Worm (Caenorhabditis elegans) whole organism, L4 larva: ENCODE measurements around the gene ZK1240.1.

Experiments
- D1046.2 ChIP-seq: fragments of 200-800 bp; sonication (Bioruptor generic); IDR thresholded peaks from 2 replicates; pipeline ENCODE4 v1.3.6; 2022; ENCODE audit warnings: missing genetic modification characterization, missing compliant biosample characterization
- F10B5.3 ChIP-seq: sonication (generic microtip); optimal IDR thresholded peaks from 2 replicates; lab custom pipeline; 2016; ENCODE audit warnings: mild to moderate bottlenecking, missing genetic modification characterization, missing compliant biosample characterization
- F26F4.8 ChIP-seq: fragments of 200-800 bp; sonication (Bioruptor generic); conservative IDR thresholded peaks from 2 replicates; pipeline ENCODE4 v1.3.6; 2022; ENCODE audit warnings: missing genetic modification characterization, missing compliant biosample characterization
- R02D3.7 ChIP-seq: fragments of 150-350 bp; sonication (generic microtip); optimal IDR thresholded peaks from 3 replicates; lab custom pipeline; 2014; ENCODE audit warnings: missing biosample characterization, missing genetic modification characterization
- Y75B8A.6 ChIP-seq: fragments of 200-800 bp; sonication (Bioruptor generic); IDR thresholded peaks from 2 replicates; pipeline ENCODE4 v1.3.6; 2022; ENCODE audit warnings: missing genetic modification reagents, missing genetic modification characterization, missing compliant biosample characterization
- ZK337.2 ChIP-seq: fragments of 200-800 bp; sonication (Bioruptor generic); IDR thresholded peaks from 2 replicates; pipeline ENCODE4 v1.3.6; 2022; ENCODE audit warnings: missing genetic modification reagents, missing genetic modification characterization, missing compliant biosample characterization
- aha-1 ChIP-seq: fragments of 150-350 bp; peaks from one replicate; lab custom pipeline; 2014; ENCODE audit warnings: missing biosample characterization, missing genetic modification characterization
- ama-1 ChIP-seq: fragments of 150-350 bp; optimal IDR thresholded peaks from 2 replicates; lab custom pipeline; 2014; ENCODE audit warnings: inconsistent platforms, mixed read lengths
- ceh-44 ChIP-seq: fragments of 200-800 bp; sonication (Bioruptor generic); IDR thresholded peaks from 2 replicates; pipeline ENCODE4 v1.3.6; 2022; ENCODE audit warnings: missing genetic modification reagents, missing genetic modification characterization, missing compliant biosample characterization
- ceh-82 ChIP-seq: sonication (generic microtip); optimal IDR thresholded peaks from 2 replicates; lab custom pipeline; 2017; ENCODE audit warnings: missing biosample characterization, missing genetic modification characterization
- ces-1 ChIP-seq: fragments of 150-350 bp; sonication (generic microtip); optimal IDR thresholded peaks from 4 replicates; lab custom pipeline; 2014; ENCODE audit warnings: missing biosample characterization, missing genetic modification reagents, missing genetic modification characterization
- cey-2 ChIP-seq: sonication (generic microtip); optimal IDR thresholded peaks from 3 replicates; lab custom pipeline; 2017; ENCODE audit warnings: missing genetic modification characterization, mild to moderate bottlenecking, missing compliant biosample characterization, antibody characterized with exemption, borderline replicate concordance; ENCODE audit not compliant: insufficient read depth
- daf-16 ChIP-seq, 3 experiments: sonication (generic microtip); optimal IDR thresholded peaks; 2 replicates each; lab custom pipeline; 2016 to 2017; ENCODE audit warnings: missing genetic modification characterization in 3 of 3, missing genetic modification reagents in 3 of 3, mild to moderate bottlenecking in 2 of 3, missing compliant biosample characterization in 2 of 3, missing biosample characterization in 1 of 3, moderate library complexity in 1 of 3
- daf-19 ChIP-seq: fragments of 200-800 bp; sonication (Bioruptor generic); conservative IDR thresholded peaks from 2 replicates; pipeline ENCODE4 v1.3.6; 2022; ENCODE audit warnings: missing genetic modification characterization, missing compliant biosample characterization
- dpl-1 ChIP-seq: fragments of 150-350 bp; optimal IDR thresholded peaks from 2 replicates; lab custom pipeline; 2014; ENCODE audit warnings: missing biosample characterization, missing genetic modification reagents, missing genetic modification characterization
- egl-43 ChIP-seq: fragments of 200-800 bp; sonication (Bioruptor generic); IDR thresholded peaks from 2 replicates; pipeline ENCODE4 v1.3.6; 2022; ENCODE audit warnings: missing genetic modification reagents, missing genetic modification characterization, missing compliant biosample characterization
- fkh-10 ChIP-seq: fragments of 150-350 bp; optimal IDR thresholded peaks from 2 replicates; lab custom pipeline; 2014; ENCODE audit warnings: missing biosample characterization, missing genetic modification reagents, missing genetic modification characterization
- gei-8 ChIP-seq: fragments of 200-800 bp; sonication (Bioruptor generic); optimal IDR thresholded peaks from 2 replicates; lab custom pipeline; 2018; ENCODE audit warnings: mild to moderate bottlenecking, missing genetic modification characterization, missing compliant biosample characterization
- hif-1 ChIP-seq, 2 experiments: sonication (generic microtip); optimal IDR thresholded peaks; 2 replicates each; lab custom pipeline; 2016 to 2017; ENCODE audit warnings: missing compliant biosample characterization in 2 of 2, missing genetic modification characterization in 2 of 2, missing genetic modification reagents in 2 of 2, missing genotype in 2 of 2, mild to moderate bottlenecking in 1 of 2
- hlh-11 ChIP-seq: fragments of 200-800 bp; sonication (Bioruptor generic); optimal IDR thresholded peaks from 2 replicates; lab custom pipeline; 2018; ENCODE audit warnings: mild to moderate bottlenecking, missing genetic modification characterization, missing compliant biosample characterization
- hlh-30 ChIP-seq: sonication (generic microtip); optimal IDR thresholded peaks from 2 replicates; lab custom pipeline; 2017; ENCODE audit warnings: antibody characterized with exemption, mild to moderate bottlenecking, missing genetic modification characterization, missing compliant biosample characterization; ENCODE audit not compliant: insufficient read depth
- hmg-1.1 ChIP-seq: fragments of 200-800 bp; sonication (Bioruptor generic); IDR thresholded peaks from 2 replicates; pipeline ENCODE4 v1.3.6; 2022; ENCODE audit warnings: missing genetic modification reagents, missing genetic modification characterization, missing compliant biosample characterization
- lim-7 ChIP-seq: fragments of 200-800 bp; sonication (Bioruptor generic); IDR thresholded peaks from 2 replicates; pipeline ENCODE4 v1.3.6; 2022; ENCODE audit warnings: missing genetic modification characterization, missing compliant biosample characterization
- lin-39 ChIP-seq: fragments of 150-350 bp; optimal IDR thresholded peaks from 2 replicates; lab custom pipeline; 2014; ENCODE audit warnings: missing biosample characterization, missing genetic modification reagents, missing genetic modification characterization
- lsy-2 ChIP-seq, 2 experiments: fragments of 150-350 bp in 1 of 2; sonication (generic microtip) in 1 of 2; optimal IDR thresholded peaks; 2 replicates each; lab custom pipeline; 2014 to 2017; ENCODE audit warnings: missing biosample characterization in 2 of 2, missing genetic modification characterization in 2 of 2
- mep-1 ChIP-seq: fragments of 150-350 bp; sonication (generic microtip); optimal IDR thresholded peaks from 3 replicates; lab custom pipeline; 2014; ENCODE audit warnings: missing biosample characterization, missing genetic modification characterization
- mes-2 ChIP-seq: sonication (generic microtip); optimal IDR thresholded peaks from 2 replicates; lab custom pipeline; 2016; ENCODE audit warnings: missing genotype, mild to moderate bottlenecking, missing genetic modification characterization, missing compliant biosample characterization; ENCODE audit not compliant: poor library complexity, severe bottlenecking
- mxl-2 ChIP-seq: fragments of 200-800 bp; sonication (Bioruptor generic); conservative IDR thresholded peaks from 2 replicates; pipeline ENCODE4 v1.3.6; 2022; ENCODE audit warnings: missing genetic modification reagents, missing genetic modification characterization, missing compliant biosample characterization
- nhr-102 ChIP-seq: sonication (generic microtip); optimal IDR thresholded peaks from 2 replicates; lab custom pipeline; 2016; ENCODE audit warnings: mild to moderate bottlenecking, missing genetic modification characterization, moderate library complexity, missing compliant biosample characterization
- nhr-237 ChIP-seq: sonication (generic microtip); optimal IDR thresholded peaks from 2 replicates; lab custom pipeline; 2017; ENCODE audit warnings: missing biosample characterization, missing genetic modification characterization
- nhr-25 ChIP-seq: sonication (generic microtip); optimal IDR thresholded peaks from 2 replicates; lab custom pipeline; 2017; ENCODE audit warnings: missing genetic modification characterization, mild to moderate bottlenecking, missing compliant biosample characterization, antibody characterized with exemption, moderate library complexity, borderline replicate concordance; ENCODE audit not compliant: insufficient read depth
- nhr-48 ChIP-seq: sonication (generic microtip); optimal IDR thresholded peaks from 2 replicates; lab custom pipeline; 2016; ENCODE audit warnings: mild to moderate bottlenecking, missing genetic modification characterization, missing compliant biosample characterization
- pqm-1 ChIP-seq: sonication (generic microtip); optimal IDR thresholded peaks from 2 replicates; lab custom pipeline; 2017; ENCODE audit warnings: missing biosample characterization, missing genetic modification characterization
- rbr-2 ChIP-seq: sonication (generic microtip); optimal IDR thresholded peaks from 2 replicates; lab custom pipeline; 2016; ENCODE audit warnings: missing genotype, missing genetic modification characterization, missing compliant biosample characterization
- saeg-2 ChIP-seq: fragments of 200-800 bp; sonication (Bioruptor generic); IDR thresholded peaks from 2 replicates; pipeline ENCODE4 v1.3.6; 2022; ENCODE audit warnings: missing genetic modification reagents, missing genetic modification characterization, missing compliant biosample characterization
- skn-1 ChIP-seq: fragments of 150-350 bp; optimal IDR thresholded peaks from 2 replicates; lab custom pipeline; 2014; ENCODE audit warnings: missing biosample characterization, missing genetic modification characterization
- snpc-1.2 ChIP-seq: fragments of 200-800 bp; sonication (Bioruptor generic); IDR thresholded peaks from 2 replicates; pipeline ENCODE4 v1.3.6; 2022; ENCODE audit warnings: missing genetic modification reagents, missing genetic modification characterization, missing compliant biosample characterization
- snpc-4 ChIP-seq: fragments of 150-350 bp; optimal IDR thresholded peaks from 2 replicates; lab custom pipeline; 2014; ENCODE audit warnings: missing biosample characterization, missing genetic modification characterization
- tra-1 ChIP-seq: fragments of 200-800 bp; sonication (Bioruptor generic); IDR thresholded peaks from 2 replicates; pipeline ENCODE4 v1.3.6; 2022; ENCODE audit warnings: missing genetic modification reagents, missing genetic modification characterization, missing compliant biosample characterization
- unc-39 ChIP-seq: sonication (generic microtip); optimal IDR thresholded peaks from 2 replicates; lab custom pipeline; 2017; ENCODE audit warnings: missing biosample characterization, missing genetic modification characterization
- unc-62 ChIP-seq, 3 experiments: fragments of 150-350 bp in 1 of 3; sonication (generic microtip); optimal IDR thresholded peaks in 2 of 3; peaks in 1 of 3; 1 replicate in 1 of 3; 2 replicates in 2 of 3; lab custom pipeline; 2014 to 2017; ENCODE audit warnings: missing biosample characterization in 3 of 3, missing genetic modification characterization in 3 of 3, missing genetic modification reagents in 3 of 3, missing genotype in 1 of 3
- vab-7 ChIP-seq: fragments of 200-800 bp; sonication (Bioruptor generic); IDR thresholded peaks from 2 replicates; pipeline ENCODE4 v1.3.6; 2022; ENCODE audit warnings: missing genetic modification reagents, missing genetic modification characterization, missing compliant biosample characterization
- zag-1 ChIP-seq: fragments of 150-350 bp; optimal IDR thresholded peaks from 2 replicates; lab custom pipeline; 2014; ENCODE audit warnings: missing biosample characterization, missing genetic modification characterization
- zfp-3 ChIP-seq: fragments of 200-800 bp; sonication (Bioruptor generic); conservative IDR thresholded peaks from 2 replicates; pipeline ENCODE4 v1.3.6; 2022; ENCODE audit warnings: missing genetic modification reagents, missing genetic modification characterization, missing compliant biosample characterization
- zip-11 ChIP-seq: fragments of 200-800 bp; sonication (Bioruptor generic); IDR thresholded peaks from 2 replicates; pipeline ENCODE4 v1.3.6; 2022; ENCODE audit warnings: missing genetic modification characterization, missing compliant biosample characterization
- ztf-11 ChIP-seq: fragments of 150-350 bp; optimal IDR thresholded peaks from 2 replicates; lab custom pipeline; 2014; ENCODE audit warnings: missing biosample characterization, missing genetic modification characterization
- ztf-7 ChIP-seq: fragments of 150-350 bp; optimal IDR thresholded peaks from 2 replicates; lab custom pipeline; 2014; ENCODE audit warnings: missing biosample characterization, missing genetic modification characterization

ZK1240.1 gene

ce11 chrII:2336177-2336576, 7.0 kb downstream of the ZK1240.1 start:
- no peak for TF ChIP-seq daf-16 (GFP tag; optimal IDR thresholded peaks at IDR 0.05; lab: Kevin White, UChicago)
- TF ChIP-seq daf-16 (tag; optimal IDR thresholded peaks at IDR 0.05; lab: Kevin White, UChicago): no peak
- peak in 1 of 2 experiments; percentile 19 for TF ChIP-seq unc-62 (GFP tag; optimal IDR thresholded peaks at IDR 0.05 in 1 of 2; lab: Kevin White, UChicago)
- TF ChIP-seq unc-62 (tag; optimal IDR thresholded peaks at IDR 0.05; lab: Kevin White, UChicago): no peak

ce11 chrII:2340974-2341373, 11.8 kb downstream of the ZK1240.1 start:
- no peak for TF ChIP-seq cey-2 (tag; lab: Kevin White, UChicago)
- no peak for TF ChIP-seq gei-8
- TF ChIP-seq F26F4.8 (GFP tag; lab: Robert Waterston, UW): no peak
- TF ChIP-seq snpc-1.2: no peak
- no peak for TF ChIP-seq ces-1 (GFP tag; lab: Kevin White, UChicago)
- no peak for TF ChIP-seq hlh-11 (tag; lab: Kevin White, UChicago)
- TF ChIP-seq aha-1 (tag; lab: Kevin White, UChicago): peak; percentile 76
- no peak for TF ChIP-seq ztf-11 (tag; lab: Kevin White, UChicago)
- TF ChIP-seq mxl-2 (GFP tag; lab: Robert Waterston, UW): no peak
- TF ChIP-seq Y75B8A.6 (GFP tag; lab: Robert Waterston, UW): no peak
- no peak for TF ChIP-seq pqm-1 (tag; lab: Kevin White, UChicago)
- TF ChIP-seq hif-1 (tag; optimal IDR thresholded peaks at IDR 0.05; lab: Kevin White, UChicago): no peak
- no peak for TF ChIP-seq zip-11 (GFP tag; lab: Robert Waterston, UW)
- peak; percentile 23 for TF ChIP-seq R02D3.7
- TF ChIP-seq rbr-2 (tag; lab: Kevin White, UChicago): no peak
- TF ChIP-seq unc-62 (GFP tag; optimal IDR thresholded peaks at IDR 0.05 in 1 of 2; lab: Kevin White, UChicago): no peak
- TF ChIP-seq unc-62 (tag; optimal IDR thresholded peaks at IDR 0.05; lab: Kevin White, UChicago): no peak
- TF ChIP-seq ceh-82: no peak
- no peak for TF ChIP-seq D1046.2
- TF ChIP-seq daf-16 (GFP tag; optimal IDR thresholded peaks at IDR 0.05; lab: Kevin White, UChicago): no peak
- peak; percentile 17 for TF ChIP-seq daf-16 (tag; optimal IDR thresholded peaks at IDR 0.05; lab: Kevin White, UChicago)
- TF ChIP-seq F10B5.3: no peak
- no peak for TF ChIP-seq zag-1 (tag; lab: Kevin White, UChicago)
- peak; percentile 22 for TF ChIP-seq hlh-30 (tag; lab: Kevin White, UChicago)
- no peak for TF ChIP-seq snpc-4 (tag; lab: Kevin White, UChicago)
- TF ChIP-seq daf-19: no peak
- no peak for TF ChIP-seq saeg-2
- no peak for TF ChIP-seq skn-1 (tag; lab: Kevin White, UChicago)
- TF ChIP-seq mes-2: peak; percentile 12
- no peak for TF ChIP-seq nhr-237
- no peak for TF ChIP-seq lim-7 (GFP tag; lab: Robert Waterston, UW)
- 0 out of 2 replicates have a peak, but pooled peaks have one; percentile 23 for TF ChIP-seq hmg-1.1 (GFP tag; lab: Robert Waterston, UW)
- TF ChIP-seq ama-1 (lab: Kevin White, UChicago): no peak
- no peak for TF ChIP-seq dpl-1 (GFP tag; lab: Kevin White, UChicago)
- no peak for TF ChIP-seq fkh-10 (GFP tag; lab: Kevin White, UChicago)
- TF ChIP-seq zfp-3 (GFP tag; lab: Robert Waterston, UW): no peak
- TF ChIP-seq unc-39 (tag; lab: Kevin White, UChicago): no peak
- no peak for TF ChIP-seq nhr-102 (tag; lab: Kevin White, UChicago)
- TF ChIP-seq mep-1 (tag; lab: Kevin White, UChicago): no peak
- no peak for TF ChIP-seq lin-39 (tag; lab: Kevin White, UChicago)
- no peak for TF ChIP-seq vab-7
- peak in 1 of 2 experiments; percentile 38 for TF ChIP-seq lsy-2 (tag; optimal IDR thresholded peaks at IDR 0.05; lab: Kevin White, UChicago)
- TF ChIP-seq ztf-7: no peak
- TF ChIP-seq egl-43: no peak
- TF ChIP-seq ZK337.2: no peak
- no peak for TF ChIP-seq ceh-44 (GFP tag; lab: Robert Waterston, UW)
- TF ChIP-seq nhr-25 (tag; lab: Kevin White, UChicago): no peak
- no peak for TF ChIP-seq nhr-48 (tag; lab: Kevin White, UChicago)
- no peak for TF ChIP-seq tra-1 (GFP tag; lab: Robert Waterston, UW)
